Worm (Caenorhabditis elegans): ENCODE measurements around the gene T08D10.5.

The T08D10.5 gene

DNA sequence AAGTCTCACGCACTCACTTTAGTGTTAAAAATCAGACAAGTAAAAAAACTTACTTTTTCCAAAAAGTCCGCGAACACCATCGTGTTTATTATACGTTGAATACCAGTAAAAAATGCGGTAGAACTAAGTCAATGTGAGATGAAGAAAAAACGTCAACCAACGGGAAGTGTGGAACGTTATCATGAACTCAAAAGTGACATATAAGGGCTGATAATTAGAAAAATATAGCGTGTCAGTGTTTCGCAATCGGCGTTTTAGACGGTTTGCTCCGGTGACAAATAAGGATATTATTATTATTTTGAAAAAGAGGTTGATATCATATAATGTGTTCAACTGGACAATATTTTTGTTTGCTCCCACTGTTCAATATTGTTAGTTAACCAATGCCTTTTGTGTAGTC lies 47.6 kb downstream of the T08D10.5 start:
- peak; percentile 65 for TF ChIP-seq dox-1 (GFP tag; IDR thresholded peaks at IDR 0.05)
- TF ChIP-seq ceh-100 (GFP tag; IDR thresholded peaks at IDR 0.05): no peak
- no peak for TF ChIP-seq ets-4 (GFP tag; optimal IDR thresholded peaks at IDR 0.05)
- TF ChIP-seq attf-3 (GFP tag; conservative IDR thresholded peaks at IDR 0.05): no peak
- no peak for TF ChIP-seq ama-1 (optimal IDR thresholded peaks at IDR 0.05)
- no peak for TF ChIP-seq ama-1 (GFP tag; optimal IDR thresholded peaks at IDR 0.05)
- TF ChIP-seq nhr-80 (tag; optimal IDR thresholded peaks at IDR 0.05): peak; percentile 81
- no peak for TF ChIP-seq ztf-6 (GFP tag; IDR thresholded peaks at IDR 0.05)
- no peak for TF ChIP-seq akir-1 (GFP tag; optimal IDR thresholded peaks at IDR 0.05)
- TF ChIP-seq efl-1 (GFP tag; optimal IDR thresholded peaks at IDR 0.05): no peak
- TF ChIP-seq unc-62 (GFP tag; optimal IDR thresholded peaks at IDR 0.05): peak; percentile 74
- no peak for TF ChIP-seq F55B11.4 (tag; optimal IDR thresholded peaks at IDR 0.05; ENCODE audit: borderline replicate concordance, insufficient read depth)
- no peak for TF ChIP-seq lin-54 (GFP tag; optimal IDR thresholded peaks at IDR 0.05)
- TF ChIP-seq sea-2 (GFP tag; IDR thresholded peaks at IDR 0.05): no peak
- TF ChIP-seq T07F8.4 (tag; optimal IDR thresholded peaks at IDR 0.05): no peak
- TF ChIP-seq aptf-3 (GFP tag; IDR thresholded peaks at IDR 0.05): no peak
- no peak for TF ChIP-seq ceh-40 (GFP tag; IDR thresholded peaks at IDR 0.05)
- no peak for TF ChIP-seq F49E8.2 (tag; optimal IDR thresholded peaks at IDR 0.05; ENCODE audit: insufficient read depth)
- no peak for TF ChIP-seq ceh-58 (GFP tag; IDR thresholded peaks at IDR 0.05)
- TF ChIP-seq B0035.1 (tag; optimal IDR thresholded peaks at IDR 0.05): no peak
- TF ChIP-seq sdz-38 (tag; optimal IDR thresholded peaks at IDR 0.05): no peak
- no peak for TF ChIP-seq ztf-26 (tag; optimal IDR thresholded peaks at IDR 0.05)
- TF ChIP-seq F23B12.7 (tag; optimal IDR thresholded peaks at IDR 0.05; ENCODE audit: insufficient read depth): no peak
- TF ChIP-seq cebp-1 (GFP tag; IDR thresholded peaks at IDR 0.05): peak; percentile 79
- TF ChIP-seq cebp-1 (tag; optimal IDR thresholded peaks at IDR 0.05): peak; percentile 88

DNA sequence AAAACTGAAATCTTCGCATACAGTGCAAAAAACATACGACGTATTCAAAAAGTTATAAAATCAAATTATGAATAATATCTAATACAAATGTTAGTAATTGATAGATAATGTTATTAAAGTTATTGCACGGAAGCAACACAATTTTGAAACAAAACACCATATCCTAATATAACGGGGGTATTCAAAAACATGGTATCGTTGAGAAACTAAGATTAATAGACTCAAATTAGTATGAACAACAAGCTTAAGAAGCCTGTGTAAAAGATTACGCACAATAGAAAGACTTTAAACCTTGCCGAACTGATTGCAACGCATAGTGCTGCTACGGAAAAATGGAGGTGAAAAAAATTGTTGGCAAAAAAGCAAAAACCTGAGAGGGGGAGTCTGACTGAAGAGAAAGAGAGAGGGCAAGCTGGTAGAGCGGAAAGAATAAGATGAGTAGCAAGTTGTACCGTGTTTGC lies 48.2 kb downstream of the T08D10.5 start, which contains the start of gene sma-5:
TSS of gene sma-5 (minus strand) at position 51 of the 461 bp plus-strand sequence.
- TF ChIP-seq ztf-3 (GFP tag; optimal IDR thresholded peaks at IDR 0.05) (no peak), unc-62 (GFP tag; optimal IDR thresholded peaks at IDR 0.05) (no peak), Y53G8AR.9 (GFP tag; conservative IDR thresholded peaks at IDR 0.05) (no peak), madf-6 (GFP tag; IDR thresholded peaks at IDR 0.05) (no peak), F23B12.7 (tag; optimal IDR thresholded peaks at IDR 0.05; ENCODE audit: insufficient read depth) (no peak), repo-1 (tag; optimal IDR thresholded peaks at IDR 0.05) (no peak), hmg-1.2 (GFP tag; IDR thresholded peaks at IDR 0.05) (no peak), egl-44 (GFP tag; IDR thresholded peaks at IDR 0.05) (no peak), ceh-100 (GFP tag; IDR thresholded peaks at IDR 0.05) (no peak), rec-8 (tag; optimal IDR thresholded peaks at IDR 0.05) (no peak), akir-1 (GFP tag; optimal IDR thresholded peaks at IDR 0.05) (no peak), B0336.3 (GFP tag; IDR thresholded peaks at IDR 0.05) (no peak), fkh-3 (tag; optimal IDR thresholded peaks at IDR 0.05) (no peak), hrde-1 (tag; optimal IDR thresholded peaks at IDR 0.05; ENCODE audit: borderline replicate concordance) (no peak), Y67H2A.10 (GFP tag; conservative IDR thresholded peaks at IDR 0.05) (no peak), let-607 (tag; optimal IDR thresholded peaks at IDR 0.05) (no peak), him-1 (tag; optimal IDR thresholded peaks at IDR 0.05) (no peak)
